Fruit fly (Drosophila melanogaster) whole organism, wandering third instar larva: ENCODE data around the gene CG1792.

Experiments
- Abd-B ChIP-seq: fragments of >200 bp; optimal IDR thresholded peaks from 2 replicates; lab custom pipeline; 2017; ENCODE audit warnings: missing biosample characterization, missing genetic modification characterization
- CG32264 ChIP-seq: fragments of 200-800 bp; sonication (Bioruptor generic); optimal IDR thresholded peaks from 2 replicates; lab custom pipeline; 2016; ENCODE audit warnings: missing biosample characterization, missing genetic modification characterization
- pan ChIP-seq: fragments of >200 bp; optimal IDR thresholded peaks from 2 replicates; lab custom pipeline; 2017

DNA sequence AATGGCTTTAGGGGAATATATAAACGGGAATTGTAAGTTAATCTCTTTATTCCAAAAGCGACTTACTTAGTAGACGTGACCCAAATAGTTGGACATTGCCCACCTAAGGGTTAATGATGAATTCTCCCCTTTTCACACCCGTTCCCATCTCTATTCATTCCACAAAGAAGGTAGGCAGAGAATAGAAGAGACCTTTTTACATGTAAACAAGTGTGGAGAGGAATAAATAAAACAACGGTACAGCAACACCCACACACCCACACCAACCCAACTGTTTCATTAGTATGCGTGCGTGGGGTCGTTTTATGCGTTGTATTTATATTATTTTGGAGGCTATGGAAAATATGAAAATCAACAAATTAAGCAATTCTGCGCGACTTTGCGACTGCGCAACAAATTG lies 8.1 kb upstream of the CG1792 start:
- TF ChIP-seq pan (lab: Kevin White, UChicago), result no peak
- TF ChIP-seq CG32264 (GFP tag; lab: Kevin White, UChicago), result no peak
- TF ChIP-seq Abd-B, result no peak
